Worm (Caenorhabditis elegans) whole organism, mixed stage, embryonic: ENCODE results near the gene C54E4.12.

Experiments used
- M03D4.4 ChIP-seq: sonication (generic microtip); optimal IDR thresholded peaks from 2 replicates; lab custom pipeline; 2017; ENCODE audit warnings: mild to moderate bottlenecking, missing genetic modification characterization, missing compliant biosample characterization
- bed-3 ChIP-seq: fragments of 200-800 bp; sonication (Bioruptor generic); optimal IDR thresholded peaks from 3 replicates; lab custom pipeline; 2018; ENCODE audit warnings: mild to moderate bottlenecking, missing genetic modification characterization, moderate library complexity, missing compliant biosample characterization
- blmp-1 ChIP-seq: fragments of 150-350 bp; optimal IDR thresholded peaks from 2 replicates; lab custom pipeline; 2014; ENCODE audit warnings: missing biosample characterization, missing genetic modification characterization
- ceh-39 ChIP-seq: fragments of 150-350 bp; optimal IDR thresholded peaks from 2 replicates; lab custom pipeline; 2014; ENCODE audit warnings: missing biosample characterization, missing genetic modification characterization
- ceh-43 ChIP-seq: fragments of 200-800 bp; sonication (Bioruptor generic); optimal IDR thresholded peaks from 2 replicates; lab custom pipeline; 2018; ENCODE audit warnings: mild to moderate bottlenecking, missing genetic modification characterization, moderate library complexity, missing compliant biosample characterization
- ceh-83 ChIP-seq: fragments of 200-800 bp; sonication (Bioruptor generic); optimal IDR thresholded peaks from 2 replicates; lab custom pipeline; 2018; ENCODE audit warnings: mild to moderate bottlenecking, missing genetic modification characterization, missing compliant biosample characterization
- cnd-1 ChIP-seq: fragments of 200-800 bp; sonication (Bioruptor generic); optimal IDR thresholded peaks from 2 replicates; lab custom pipeline; 2018; ENCODE audit warnings: mild to moderate bottlenecking, missing genetic modification characterization, missing compliant biosample characterization
- drap-1 ChIP-seq: fragments of 200-800 bp; sonication (Bioruptor generic); optimal IDR thresholded peaks from 3 replicates; lab custom pipeline; 2018; ENCODE audit warnings: mild to moderate bottlenecking, missing genetic modification characterization, missing compliant biosample characterization
- elt-1 ChIP-seq: sonication (generic microtip); optimal IDR thresholded peaks from 2 replicates; lab custom pipeline; 2017; ENCODE audit warnings: missing genetic modification characterization, mild to moderate bottlenecking, missing compliant biosample characterization, antibody characterized with exemption, moderate library complexity, borderline replicate concordance; ENCODE audit not compliant: insufficient read depth
- elt-3 ChIP-seq: fragments of 150-350 bp; optimal IDR thresholded peaks from 2 replicates; lab custom pipeline; 2014; ENCODE audit warnings: missing biosample characterization, missing genetic modification characterization
- hlh-1 ChIP-seq: fragments of 150-350 bp; optimal IDR thresholded peaks from 2 replicates; lab custom pipeline; 2014; ENCODE audit warnings: missing biosample characterization, missing genetic modification reagents, missing genetic modification characterization
- lin-13 ChIP-seq: fragments of 150-350 bp; optimal IDR thresholded peaks from 2 replicates; lab custom pipeline; 2014; ENCODE audit warnings: missing biosample characterization, missing genetic modification characterization
- lin-32 ChIP-seq: fragments of 200-800 bp; sonication (Bioruptor generic); optimal IDR thresholded peaks from 2 replicates; lab custom pipeline; 2018; ENCODE audit warnings: mild to moderate bottlenecking, missing genetic modification characterization, missing compliant biosample characterization
- lsy-2 ChIP-seq: fragments of 150-350 bp; optimal IDR thresholded peaks from 2 replicates; lab custom pipeline; 2014; ENCODE audit warnings: missing biosample characterization, missing genetic modification characterization
- mep-1 ChIP-seq: fragments of 150-350 bp; optimal IDR thresholded peaks from 2 replicates; lab custom pipeline; 2017; ENCODE audit warnings: missing biosample characterization, missing genetic modification reagents, missing genetic modification characterization, inconsistent platforms
- nhr-12 ChIP-seq: fragments of 150-350 bp; optimal IDR thresholded peaks from 2 replicates; lab custom pipeline; 2014; ENCODE audit warnings: missing biosample characterization, missing genetic modification characterization
- nhr-2 ChIP-seq: fragments of 150-350 bp; optimal IDR thresholded peaks from 2 replicates; lab custom pipeline; 2014; ENCODE audit warnings: missing biosample characterization, missing genetic modification characterization
- nhr-237 ChIP-seq: fragments of 150-350 bp; optimal IDR thresholded peaks from 2 replicates; lab custom pipeline; 2014; ENCODE audit warnings: missing biosample characterization, missing genetic modification characterization
- nhr-28 ChIP-seq: fragments of 150-350 bp; optimal IDR thresholded peaks from 2 replicates; lab custom pipeline; 2014; ENCODE audit warnings: missing biosample characterization, missing genetic modification characterization
- nhr-76 ChIP-seq: sonication (generic microtip); optimal IDR thresholded peaks from 2 replicates; lab custom pipeline; 2017; ENCODE audit warnings: missing biosample characterization, missing genetic modification characterization
- sem-2 ChIP-seq: fragments of 200-800 bp; sonication (Bioruptor generic); optimal IDR thresholded peaks from 2 replicates; lab custom pipeline; 2018; ENCODE audit warnings: mild to moderate bottlenecking, missing genetic modification characterization, missing compliant biosample characterization
- snpc-4 ChIP-seq: fragments of 150-350 bp; optimal IDR thresholded peaks from 2 replicates; lab custom pipeline; 2014; ENCODE audit warnings: missing biosample characterization, missing genetic modification characterization
- sptf-1 ChIP-seq: sonication (generic microtip); optimal IDR thresholded peaks from 2 replicates; lab custom pipeline; 2017; ENCODE audit warnings: mild to moderate bottlenecking, missing genetic modification characterization, moderate library complexity, missing compliant biosample characterization
- tbx-8 ChIP-seq: fragments of 200-800 bp; sonication (Bioruptor generic); optimal IDR thresholded peaks from 2 replicates; lab custom pipeline; 2018; ENCODE audit warnings: mild to moderate bottlenecking, missing genetic modification characterization, moderate library complexity, missing compliant biosample characterization
- unc-120 ChIP-seq: sonication (generic microtip); optimal IDR thresholded peaks from 2 replicates; lab custom pipeline; 2017; ENCODE audit warnings: missing genetic modification characterization, missing compliant biosample characterization; ENCODE audit not compliant: poor library complexity, severe bottlenecking
- unc-39 ChIP-seq: fragments of 150-350 bp; optimal IDR thresholded peaks from 2 replicates; lab custom pipeline; 2014; ENCODE audit warnings: missing biosample characterization, missing genetic modification characterization
- unc-62 ChIP-seq: fragments of 150-350 bp; optimal IDR thresholded peaks from 2 replicates; lab custom pipeline; 2014; ENCODE audit warnings: missing biosample characterization, missing genetic modification reagents, missing genetic modification characterization
- zip-8 ChIP-seq: fragments of 150-350 bp; optimal IDR thresholded peaks from 2 replicates; lab custom pipeline; 2014; ENCODE audit warnings: missing biosample characterization, missing genetic modification characterization
- ztf-11 ChIP-seq: fragments of 150-350 bp; optimal IDR thresholded peaks from 2 replicates; lab custom pipeline; 2014; ENCODE audit warnings: missing biosample characterization, missing genetic modification characterization

C54E4.12 gene

ce11 chrIV:2122488-2122887, 18.0 kb downstream of the C54E4.12 start, which contains the start of gene glb-7:
Gene glb-7, plus strand, starts transcription at chrIV:2122788.
- TF ChIP-seq elt-3 (tag; lab: Kevin White, UChicago) (no peak), lin-13 (tag; lab: Kevin White, UChicago) (no peak), ceh-83 (no peak)

- no peak for TF ChIP-seq unc-39
- TF ChIP-seq M03D4.4 (tag; lab: Kevin White, UChicago), result no peak
- no peak for TF ChIP-seq drap-1
- no peak for TF ChIP-seq nhr-28 (tag; lab: Kevin White, UChicago)
- TF ChIP-seq blmp-1, result no peak
- no peak for TF ChIP-seq nhr-12 (tag; lab: Kevin White, UChicago)
- no peak for TF ChIP-seq nhr-76
- TF ChIP-seq ceh-43 (GFP tag; lab: Kevin White, UChicago), result no peak
- TF ChIP-seq bed-3 (GFP tag; lab: Kevin White, UChicago), result no peak
- no peak for TF ChIP-seq tbx-8
- TF ChIP-seq lsy-2 (tag; lab: Kevin White, UChicago), result no peak
- no peak for TF ChIP-seq lin-32 (GFP tag; lab: Kevin White, UChicago)
- TF ChIP-seq unc-62 (GFP tag; lab: Kevin White, UChicago), result no peak
- no peak for TF ChIP-seq elt-1 (tag; lab: Kevin White, UChicago)
- no peak for TF ChIP-seq sptf-1
- no peak for TF ChIP-seq hlh-1 (tag; lab: Kevin White, UChicago)
Measured at ce11 chrIV:2117268-2117667, 23.2 kb downstream of the C54E4.12 start.

DNA sequence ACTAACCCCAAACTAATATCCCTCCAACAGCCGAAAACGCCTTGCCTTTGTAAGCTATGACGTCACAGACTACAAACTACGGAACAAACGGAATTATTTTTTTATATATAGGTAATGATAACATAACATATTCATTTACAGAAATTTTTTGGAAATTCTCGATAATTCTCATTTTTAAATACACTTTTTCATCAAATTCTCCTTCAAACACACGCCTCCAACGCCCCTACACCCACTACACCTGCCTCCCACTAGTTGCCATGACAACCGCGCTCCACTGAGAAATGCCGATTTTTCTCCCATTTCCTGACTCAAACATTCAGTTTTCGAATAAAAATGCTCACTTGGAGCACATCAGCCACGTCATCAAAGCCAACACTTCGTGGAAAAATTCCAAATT, 26.1 kb downstream of the C54E4.12 start, which contains the start of gene xbx-4:
xbx-4 (plus strand) TSS at position 301 of the 400 bp plus-strand sequence.
- no peak for TF ChIP-seq tbx-8
- no peak for TF ChIP-seq nhr-2
- no peak for TF ChIP-seq snpc-4 (tag; lab: Kevin White, UChicago)
- TF ChIP-seq ceh-43 (GFP tag; lab: Kevin White, UChicago), result no peak
- no peak for TF ChIP-seq cnd-1 (tag; lab: Kevin White, UChicago)

DNA sequence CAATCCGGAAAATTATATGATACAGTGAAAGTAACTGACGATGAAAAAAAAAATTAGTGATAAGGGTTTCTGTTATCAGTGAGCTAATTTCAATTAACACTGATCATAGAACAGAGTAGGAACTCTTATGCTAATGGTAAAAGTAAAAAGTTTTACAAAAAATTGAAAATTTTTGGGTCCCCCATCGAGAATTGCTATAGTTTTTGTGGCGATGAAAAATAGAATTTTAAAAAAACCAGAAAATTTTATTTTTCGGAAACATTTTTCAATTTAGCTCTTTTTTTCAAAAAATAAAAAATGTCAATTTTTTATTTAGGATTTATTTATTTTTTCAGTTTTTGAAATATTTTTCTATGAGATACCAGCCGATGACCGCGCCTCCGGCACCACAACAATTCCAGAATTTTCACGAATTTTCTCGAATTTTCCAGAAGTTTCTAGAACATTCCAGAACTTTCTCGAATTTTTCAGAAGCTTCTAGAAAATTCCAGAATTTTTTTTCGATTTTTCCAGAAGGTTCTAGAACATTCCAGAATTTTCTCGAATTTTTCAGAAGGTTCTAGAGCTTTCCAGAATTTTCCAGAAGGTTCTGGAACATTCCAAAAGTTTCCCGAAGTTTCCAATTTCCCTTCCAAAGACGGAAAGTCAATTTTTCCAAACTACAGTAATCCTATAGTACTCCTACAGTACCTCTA, 26.9 kb downstream of the C54E4.12 start, which contains the start of gene C23H5.8:
C23H5.8 (minus strand) TSS at position 51 of the 695 bp plus-strand sequence.
- no peak for TF ChIP-seq nhr-76
- no peak for TF ChIP-seq M03D4.4 (tag; lab: Kevin White, UChicago)
- TF ChIP-seq, all 35 proteins: peak for 0

DNA sequence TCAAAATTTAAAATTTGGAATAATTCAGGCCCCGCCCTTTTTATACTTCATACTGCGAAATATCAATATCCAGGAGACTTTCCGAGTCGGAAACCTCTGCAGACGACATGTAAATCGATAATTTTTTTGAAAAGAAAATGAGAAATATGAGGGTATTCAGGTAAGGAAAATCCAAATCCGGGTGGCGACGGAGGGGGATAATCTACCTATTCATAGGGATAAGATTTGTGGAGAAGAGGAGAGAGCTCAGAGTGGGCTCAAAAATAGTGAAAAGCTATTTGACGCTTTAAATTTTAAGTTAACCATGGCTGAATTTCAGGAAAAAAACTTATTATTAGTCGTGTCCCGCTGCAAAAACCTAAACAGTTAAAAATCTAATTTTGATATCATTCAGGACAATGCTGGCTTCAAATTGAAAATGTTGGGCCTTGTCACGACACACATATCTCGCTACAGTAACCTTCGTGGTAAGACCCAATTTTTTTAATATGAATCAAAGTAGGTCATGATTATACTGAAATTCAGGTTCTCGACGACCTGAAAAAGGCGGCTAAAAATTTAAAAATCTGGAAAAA, 29.1 kb downstream of the C54E4.12 start, which contains the start of gene che-6:
che-6 (minus strand) TSS at position 109 of the 575 bp plus-strand sequence.
- TF ChIP-seq nhr-237, result no peak
- no peak for TF ChIP-seq nhr-2
- TF ChIP-seq drap-1, result no peak
- no peak for TF ChIP-seq zip-8 (tag; lab: Kevin White, UChicago)
- TF ChIP-seq lin-32 (GFP tag; lab: Kevin White, UChicago), result no peak
- TF ChIP-seq snpc-4 (tag; lab: Kevin White, UChicago), result no peak
- TF ChIP-seq cnd-1 (tag; lab: Kevin White, UChicago), result no peak
- TF ChIP-seq mep-1 (tag; lab: Kevin White, UChicago), result no peak
- TF ChIP-seq blmp-1, result no peak
- no peak for TF ChIP-seq bed-3 (GFP tag; lab: Kevin White, UChicago)

- TF ChIP-seq snpc-4 (tag; lab: Kevin White, UChicago) (no peak), zip-8 (tag; lab: Kevin White, UChicago) (no peak), blmp-1 (no peak), ztf-11 (tag; lab: Kevin White, UChicago) (no peak), unc-120 (tag; lab: Kevin White, UChicago) (no peak), nhr-2 (no peak), lin-13 (tag; lab: Kevin White, UChicago) (no peak), nhr-76 (no peak), sptf-1 (no peak), mep-1 (tag; lab: Kevin White, UChicago) (no peak), elt-1 (tag; lab: Kevin White, UChicago) (no peak), ceh-39 (tag; lab: Kevin White, UChicago) (no peak), nhr-28 (tag; lab: Kevin White, UChicago) (no peak), drap-1 (no peak), unc-39 (no peak), unc-62 (GFP tag; lab: Kevin White, UChicago) (no peak), sem-2 (no peak), nhr-237 (no peak), tbx-8 (no peak)
Measured at ce11 chrIV:2106708-2107107, 33.7 kb downstream of the C54E4.12 start.
